Worm (Caenorhabditis elegans) whole organism, dauer: Measurements from ENCODE around the gene Y50D4A.1.

Experiments used
- unc-62 ChIP-seq: sonication (generic microtip); optimal IDR thresholded peaks from 2 replicates; lab custom pipeline; 2017; ENCODE audit warnings: missing biosample characterization, missing genetic modification reagents, missing genetic modification characterization

The Y50D4A.1 gene

DNA sequence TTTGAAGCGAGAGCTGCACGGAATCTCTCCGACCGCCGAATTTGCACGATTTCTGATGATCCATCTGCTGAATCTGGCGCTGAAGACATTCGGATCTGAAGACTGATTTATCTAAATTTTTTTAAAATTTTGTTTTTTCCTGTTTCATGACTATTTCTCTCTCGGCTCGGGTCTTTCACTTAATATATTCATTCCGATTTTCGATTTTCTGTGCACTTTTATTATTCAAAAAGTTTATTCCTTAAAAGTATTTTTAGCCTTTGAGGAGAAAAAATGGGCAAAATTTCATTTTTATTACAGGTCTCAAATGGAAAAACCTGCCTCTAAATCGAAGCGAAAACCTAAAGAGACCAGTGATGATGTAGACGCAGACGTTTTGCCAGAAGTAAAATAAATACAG, at the start of gene Y50D4A.1:
TSS of gene Y50D4A.1 (plus strand) at position 301 of the 400 bp plus-strand sequence.
- TF ChIP-seq unc-62 (GFP tag; lab: Kevin White, UChicago): no peak

DNA sequence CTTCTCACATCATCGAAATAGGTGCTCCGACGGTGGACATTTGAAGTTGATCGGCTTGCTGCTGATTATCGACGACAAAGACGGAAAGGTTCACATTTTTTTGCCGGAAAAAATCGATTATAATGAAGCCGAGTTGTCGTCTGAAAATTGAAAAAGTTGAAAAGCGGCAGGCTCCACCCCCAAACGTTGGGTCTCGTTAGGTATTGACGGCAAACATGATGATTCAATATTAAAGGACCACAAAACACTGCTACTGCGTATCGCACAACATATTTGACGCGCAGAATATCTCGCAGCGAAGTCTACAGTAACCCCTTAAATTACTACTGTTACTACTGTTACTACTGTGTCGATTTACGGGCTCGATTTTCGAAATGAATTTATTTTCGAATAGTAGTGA, 49.4 kb upstream of the Y50D4A.1 start:
- TF ChIP-seq unc-62 (GFP tag; lab: Kevin White, UChicago): no peak

DNA sequence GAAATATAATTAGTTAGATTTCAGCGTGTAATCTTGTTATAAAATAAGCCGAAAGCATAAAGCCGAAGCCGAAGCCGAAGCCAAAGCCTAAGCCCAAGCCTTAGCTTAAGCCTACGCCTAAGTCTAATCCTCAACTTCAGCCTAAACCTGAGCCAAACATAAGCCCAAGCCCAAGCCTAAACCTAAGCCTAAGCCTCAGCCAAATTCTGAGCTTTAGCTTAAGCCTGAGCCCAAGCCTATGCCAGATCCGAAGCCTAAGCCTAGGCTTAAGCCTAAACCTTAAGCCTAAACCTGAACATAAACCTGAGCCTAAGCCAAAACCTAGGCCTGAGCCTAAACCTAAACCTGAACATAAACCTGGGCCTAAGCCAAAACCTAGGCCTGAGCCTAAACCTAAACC, 47.0 kb upstream of the Y50D4A.1 start:
- no peak for TF ChIP-seq unc-62 (GFP tag; lab: Kevin White, UChicago)

DNA sequence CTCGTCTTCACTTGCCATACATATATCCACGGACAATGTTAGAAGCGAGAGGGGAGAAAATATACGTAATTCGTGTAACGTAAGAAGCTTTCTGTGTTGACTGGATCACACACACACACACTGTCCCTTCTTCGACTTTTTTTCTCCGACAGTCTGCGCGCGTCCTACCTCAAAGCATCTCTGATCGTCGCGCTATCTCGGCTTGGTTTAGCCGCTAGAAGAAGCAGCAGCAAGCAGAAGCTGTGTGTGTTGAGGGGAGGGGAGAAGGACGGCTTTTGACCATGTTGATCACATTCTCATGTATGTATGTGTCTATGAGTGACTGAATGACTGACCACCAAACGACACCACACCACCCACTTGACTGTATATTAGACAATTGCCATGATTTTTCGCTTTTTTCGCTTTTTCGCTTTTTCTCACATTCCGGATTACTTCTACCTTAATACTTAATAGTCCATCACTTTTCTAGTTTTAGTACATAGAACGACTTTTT, 43.4 kb upstream of the Y50D4A.1 start, which contains the start of gene T21H3.5:
TSS of gene T21H3.5 (minus strand) at position 98 of the 496 bp plus-strand sequence.
- no peak for TF ChIP-seq unc-62 (GFP tag; lab: Kevin White, UChicago)

DNA sequence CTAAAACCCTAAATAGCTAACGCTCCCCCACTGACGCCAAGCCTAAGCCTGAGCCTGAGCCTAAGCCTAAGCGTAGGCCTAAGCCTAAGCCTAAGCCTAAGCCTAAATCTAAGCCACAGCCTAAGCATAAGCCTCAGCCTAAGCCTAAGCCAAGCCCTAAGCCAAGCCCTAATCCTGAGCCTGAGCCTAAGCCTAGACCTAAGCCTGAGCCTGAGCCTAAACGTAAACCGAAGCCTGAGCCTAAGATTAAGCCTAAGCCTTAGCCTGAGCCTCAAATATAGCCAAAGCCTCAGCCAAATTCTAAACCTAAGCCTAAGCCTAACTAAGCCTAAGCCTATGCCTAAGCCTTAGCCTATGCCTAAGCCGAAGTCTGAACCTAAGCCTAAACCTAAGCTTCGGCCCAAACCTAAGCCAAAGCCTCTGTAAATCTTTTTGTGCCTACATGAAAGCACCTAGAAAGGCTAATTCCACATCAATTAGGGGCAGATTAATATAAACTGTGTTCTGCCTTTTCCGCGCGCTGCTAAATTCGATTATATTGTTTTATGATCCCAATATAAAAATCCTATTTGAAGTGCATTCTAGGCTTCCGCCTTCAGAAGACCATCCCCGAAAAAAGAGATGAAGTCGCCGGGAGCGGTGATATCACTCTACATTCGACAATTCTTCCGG, 42.5 kb upstream of the Y50D4A.1 start, which contains the start of gene ptr-16:
TSS of gene ptr-16 (plus strand) at position 622 of the 672 bp plus-strand sequence.
- no peak for TF ChIP-seq unc-62 (GFP tag; lab: Kevin White, UChicago)

DNA sequence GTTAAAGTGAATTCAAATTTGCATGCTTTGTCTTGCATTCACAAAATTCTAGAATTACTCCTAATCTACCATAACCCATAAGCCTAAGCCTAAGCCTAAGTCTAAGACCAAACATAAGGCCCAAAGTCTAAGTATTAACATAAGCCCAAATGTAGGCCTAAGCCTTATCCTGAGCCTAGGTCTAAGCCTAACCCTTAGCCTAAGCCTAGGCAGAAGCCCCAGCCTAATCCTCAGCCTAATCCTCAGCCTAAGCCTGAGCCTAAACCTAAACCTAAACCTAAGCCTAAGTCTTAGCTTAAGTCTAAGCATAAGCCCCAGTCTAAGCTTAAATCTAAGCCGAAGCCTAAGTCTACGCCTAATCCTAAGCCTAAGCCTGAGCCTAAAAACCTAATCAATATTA, 37.1 kb upstream of the Y50D4A.1 start:
- no peak for TF ChIP-seq unc-62 (GFP tag; lab: Kevin White, UChicago)

DNA sequence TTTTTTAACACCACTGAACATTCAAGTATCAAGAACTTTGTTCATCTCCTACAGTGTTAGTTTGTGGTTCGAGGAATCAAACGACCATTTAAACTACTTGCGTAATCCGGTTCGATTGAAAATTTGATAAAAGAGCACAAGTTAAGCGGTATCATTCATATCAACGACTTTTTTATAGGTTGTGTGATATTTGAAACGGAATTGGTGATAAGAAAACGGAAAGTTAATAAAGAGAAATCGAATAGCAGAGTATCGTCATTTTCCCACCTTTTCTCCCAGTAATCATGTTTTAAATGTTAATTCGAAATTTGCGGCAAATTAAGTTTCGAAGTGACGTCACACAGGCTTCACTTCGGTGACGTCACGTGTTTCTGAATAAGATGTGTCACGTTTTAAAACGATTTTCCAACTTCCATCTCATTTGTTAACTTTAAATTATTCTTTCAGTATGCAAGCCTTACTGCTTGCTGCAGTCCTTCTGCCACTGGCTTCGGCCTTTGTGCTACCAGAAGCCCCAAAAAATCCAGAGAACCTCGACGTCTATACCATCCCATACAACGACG, 31.3 kb upstream of the Y50D4A.1 start, which contains the start of gene T21H3.1:
TSS of gene T21H3.1 (plus strand) at position 448 of the 563 bp plus-strand sequence.
- no peak for TF ChIP-seq unc-62 (GFP tag; lab: Kevin White, UChicago)

ce11 chrV:1179279-1179678, 28.4 kb upstream of the Y50D4A.1 start, which contains the start of gene F25A2.1:
F25A2.1 (plus strand) TSS chrV:1179579.
- TF ChIP-seq unc-62 (GFP tag; lab: Kevin White, UChicago): no peak

- no peak for TF ChIP-seq unc-62 (GFP tag; lab: Kevin White, UChicago)
Observed at ce11 chrV:1195995-1196394, 11.7 kb upstream of the Y50D4A.1 start, which contains the start of the genes wrb-1 and Y50D4A.4. wrb-1 (plus strand) TSS chrV:1196072. Y50D4A.4 (minus strand) TSS chrV:1196127.

DNA sequence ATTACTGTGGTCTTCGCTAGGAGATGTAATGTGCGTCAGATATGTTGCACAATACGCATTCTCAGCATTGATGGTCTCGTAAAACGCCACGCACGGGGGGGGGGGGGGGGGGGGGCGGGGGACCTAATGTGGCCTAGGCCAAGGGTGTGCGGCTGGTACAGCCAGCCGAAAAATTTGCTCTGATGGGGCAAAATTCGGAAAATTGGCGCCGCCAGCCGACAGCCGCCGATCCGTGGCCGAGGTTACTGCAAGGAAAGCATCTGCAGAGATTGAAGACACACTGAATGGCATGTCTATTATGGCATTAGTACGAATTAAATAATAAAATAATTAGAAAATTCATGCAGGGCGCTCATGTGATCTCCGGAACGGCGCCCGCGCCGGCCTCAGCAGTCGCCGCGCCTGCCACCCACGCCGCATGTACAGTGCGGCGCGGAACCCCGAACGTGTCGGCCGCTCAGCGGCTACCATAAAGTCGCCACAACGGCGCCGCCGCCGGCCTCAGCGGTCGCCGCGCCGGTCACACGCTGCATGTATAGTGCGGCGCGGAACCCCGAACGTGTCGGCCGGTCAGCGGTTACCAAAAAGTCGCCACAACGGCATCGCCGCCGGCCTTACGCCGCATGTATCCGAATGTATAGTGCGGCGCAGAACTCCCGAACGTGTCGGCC, 8.3 kb upstream of the Y50D4A.1 start, which contains the start of gene Y50D4A.6:
TSS of gene Y50D4A.6 (minus strand) at position 51 of the 671 bp plus-strand sequence.
- no peak for TF ChIP-seq unc-62 (GFP tag; lab: Kevin White, UChicago)

- TF ChIP-seq unc-62 (GFP tag; lab: Kevin White, UChicago): no peak
Observed at ce11 chrV:1201717-1202116, 6.0 kb upstream of the Y50D4A.1 start.

ce11 chrV:1206971-1207370, 718 bp upstream of the Y50D4A.1 start, which contains the start of gene Y50D4A.5:
Y50D4A.5 (plus strand) TSS chrV:1207307.
- no peak for TF ChIP-seq unc-62 (GFP tag; lab: Kevin White, UChicago)

DNA sequence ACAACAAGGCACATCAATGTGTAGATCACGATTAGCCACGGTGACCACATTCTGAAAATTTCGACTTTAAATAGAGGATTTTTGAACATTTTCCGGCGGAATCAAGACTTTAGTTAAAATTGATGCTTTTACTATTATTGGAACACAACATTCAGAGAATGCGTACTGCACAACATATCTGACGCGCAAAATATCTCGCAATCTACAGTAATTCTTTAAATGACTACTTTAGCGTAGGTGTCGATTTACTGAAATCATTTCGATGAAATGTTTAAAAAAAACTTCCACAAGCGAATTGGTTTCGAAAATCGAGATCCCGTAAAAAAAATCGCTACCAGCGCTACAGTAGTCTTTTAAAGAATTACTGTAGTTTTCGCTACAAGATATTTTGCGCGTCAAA, 12.8 kb downstream of the Y50D4A.1 start, which contains the start of gene Y50D4A.10:
TSS of gene Y50D4A.10 (minus strand) at position 57 of the 400 bp plus-strand sequence.
- no peak for TF ChIP-seq unc-62 (GFP tag; lab: Kevin White, UChicago)

DNA sequence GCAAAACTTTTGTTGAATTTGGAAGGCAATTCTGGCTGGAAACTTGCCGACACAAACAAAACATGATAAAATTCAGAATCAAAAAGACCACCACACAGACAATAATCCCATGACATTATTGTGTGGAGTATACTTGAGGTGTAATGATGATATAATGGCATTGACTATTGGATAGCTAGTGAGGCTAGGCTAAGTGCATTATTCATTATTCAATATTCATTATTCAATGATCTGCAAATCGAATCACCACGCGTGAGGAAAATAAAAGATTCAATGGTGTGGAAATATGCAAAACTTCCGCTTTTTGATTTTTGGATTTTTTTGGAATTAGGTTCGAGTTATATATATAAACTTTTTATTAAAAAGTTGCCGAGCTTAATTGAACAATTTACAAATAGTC, 15.9 kb downstream of the Y50D4A.1 start:
- no peak for TF ChIP-seq unc-62 (GFP tag; lab: Kevin White, UChicago)

ce11 chrV:1226239-1226638, 18.6 kb downstream of the Y50D4A.1 start:
- TF ChIP-seq unc-62 (GFP tag; lab: Kevin White, UChicago): no peak
